Worm (Caenorhabditis elegans) whole organism, L1 larva: ENCODE data around the gene F59A1.18.
A peak's percentile ranks its signal among the peaks of the same experiment; 100 is the strongest.

Experiments used
- C16A3.4 ChIP-seq: fragments of 150-350 bp; optimal IDR thresholded peaks from 2 replicates; lab custom pipeline; 2014; ENCODE audit warnings: missing biosample characterization, missing genetic modification characterization
- C34B4.2 ChIP-seq: sonication (generic microtip); optimal IDR thresholded peaks from 2 replicates; lab custom pipeline; 2017; ENCODE audit warnings: mild to moderate bottlenecking, missing genetic modification characterization, missing compliant biosample characterization
- F16B12.6 ChIP-seq: fragments of 150-350 bp; optimal IDR thresholded peaks from 2 replicates; lab custom pipeline; 2014; ENCODE audit warnings: missing biosample characterization, missing genetic modification characterization
- Y116A8C.19 ChIP-seq: sonication (generic microtip); optimal IDR thresholded peaks from 2 replicates; lab custom pipeline; 2016; ENCODE audit warnings: missing compliant biosample characterization, missing genetic modification characterization, borderline replicate concordance
- aha-1 ChIP-seq: fragments of 150-350 bp; optimal IDR thresholded peaks from 2 replicates; lab custom pipeline; 2014; ENCODE audit warnings: missing biosample characterization, missing genetic modification characterization
- ceh-88 ChIP-seq: fragments of 200-800 bp; sonication (Bioruptor generic); IDR thresholded peaks from 2 replicates; pipeline ENCODE4 v1.3.6; 2022; ENCODE audit warnings: missing genetic modification characterization, missing compliant biosample characterization
- ceh-90 ChIP-seq: sonication (generic microtip); optimal IDR thresholded peaks from 2 replicates; lab custom pipeline; 2016; ENCODE audit warnings: missing genetic modification characterization, missing compliant biosample characterization
- dpl-1 ChIP-seq, 3 experiments: fragments of 150-350 bp in 2 of 3; sonication (generic microtip) in 1 of 3; optimal IDR thresholded peaks; 2 replicates each; lab custom pipeline; 2014 to 2017; ENCODE audit warnings: missing biosample characterization in 3 of 3, missing genetic modification characterization in 3 of 3, missing genetic modification reagents in 3 of 3
- dsc-1 ChIP-seq: sonication (generic microtip); optimal IDR thresholded peaks from 2 replicates; lab custom pipeline; 2016; ENCODE audit warnings: mild to moderate bottlenecking, missing genetic modification characterization, missing compliant biosample characterization
- egl-13 ChIP-seq: sonication (generic microtip); optimal IDR thresholded peaks from 2 replicates; lab custom pipeline; 2016; ENCODE audit warnings: missing genotype, missing genetic modification reagents, missing genetic modification characterization, missing compliant biosample characterization
- egl-27 ChIP-seq, 2 experiments: fragments of 150-350 bp in 1 of 2; sonication (generic microtip); optimal IDR thresholded peaks; 3 replicates each; lab custom pipeline; 2017 to 2018; ENCODE audit warnings: missing biosample characterization in 2 of 2, missing genetic modification characterization in 2 of 2, missing genetic modification reagents in 2 of 2
- elt-2 ChIP-seq: sonication (generic microtip); optimal IDR thresholded peaks from 2 replicates; lab custom pipeline; 2016; ENCODE audit warnings: missing genetic modification characterization, mild to moderate bottlenecking, inconsistent platforms, missing compliant biosample characterization, missing genetic modification reagents
- elt-3 ChIP-seq, 6 experiments: fragments of 150-350 bp in 1 of 6; sonication (generic microtip); optimal IDR thresholded peaks; 2 replicates each; lab custom pipeline; 2017 to 2018; ENCODE audit warnings: missing biosample characterization in 6 of 6, missing genetic modification characterization in 6 of 6, inconsistent platforms in 1 of 6
- fkh-10 ChIP-seq: sonication (generic microtip); optimal IDR thresholded peaks from 2 replicates; lab custom pipeline; 2017; ENCODE audit warnings: missing biosample characterization, missing genetic modification reagents, missing genetic modification characterization
- fkh-4 ChIP-seq: sonication (generic microtip); optimal IDR thresholded peaks from 2 replicates; lab custom pipeline; 2016; ENCODE audit warnings: missing compliant biosample characterization, missing genetic modification characterization, borderline replicate concordance
- fkh-8 ChIP-seq: sonication (generic microtip); optimal IDR thresholded peaks from 2 replicates; lab custom pipeline; 2016; ENCODE audit warnings: mild to moderate bottlenecking, missing genetic modification characterization, missing compliant biosample characterization
- hlh-17 ChIP-seq: fragments of 200-800 bp; sonication (Bioruptor generic); optimal IDR thresholded peaks from 2 replicates; lab custom pipeline; 2018; ENCODE audit warnings: missing genetic modification characterization, mild to moderate bottlenecking, missing compliant biosample characterization, moderate library complexity, borderline replicate concordance
- hlh-4 ChIP-seq: sonication (generic microtip); optimal IDR thresholded peaks from 2 replicates; lab custom pipeline; 2016; ENCODE audit warnings: mild to moderate bottlenecking, missing genetic modification characterization, missing compliant biosample characterization
- lin-14 ChIP-seq: fragments of 200-800 bp; sonication (Bioruptor generic); optimal IDR thresholded peaks from 2 replicates; lab custom pipeline; 2018; ENCODE audit warnings: mild to moderate bottlenecking, missing genetic modification characterization, moderate library complexity, missing compliant biosample characterization
- lin-15B ChIP-seq: fragments of 150-350 bp; sonication (generic microtip); optimal IDR thresholded peaks from 3 replicates; lab custom pipeline; 2014; ENCODE audit warnings: missing biosample characterization, missing genetic modification characterization
- lin-35 ChIP-seq, 2 experiments: fragments of 150-350 bp; optimal IDR thresholded peaks; 2 replicates each; lab custom pipeline; 2014; ENCODE audit warnings: missing biosample characterization in 2 of 2, missing genetic modification characterization in 2 of 2, missing genetic modification reagents in 2 of 2
- lsy-2 ChIP-seq, 2 experiments: fragments of 150-350 bp; optimal IDR thresholded peaks; 2 replicates each; lab custom pipeline; 2014; ENCODE audit warnings: missing biosample characterization in 2 of 2, missing genetic modification characterization in 2 of 2
- mdl-1 ChIP-seq, 2 experiments: fragments of 150-350 bp; optimal IDR thresholded peaks; 2 replicates each; lab custom pipeline; 2014 to 2017; ENCODE audit warnings: missing biosample characterization in 2 of 2, missing genetic modification characterization in 2 of 2, inconsistent platforms in 1 of 2
- nhr-11 ChIP-seq: fragments of 150-350 bp; optimal IDR thresholded peaks from 2 replicates; lab custom pipeline; 2014; ENCODE audit warnings: missing biosample characterization, missing genetic modification characterization
- nhr-20 ChIP-seq: sonication (generic microtip); optimal IDR thresholded peaks from 2 replicates; lab custom pipeline; 2016; ENCODE audit warnings: mild to moderate bottlenecking, missing genetic modification characterization, missing compliant biosample characterization
- nhr-28 ChIP-seq: fragments of 150-350 bp; optimal IDR thresholded peaks from 2 replicates; lab custom pipeline; 2014; ENCODE audit warnings: missing biosample characterization, missing genetic modification characterization
- nhr-47 ChIP-seq: sonication (generic microtip); optimal IDR thresholded peaks from 2 replicates; lab custom pipeline; 2016; ENCODE audit warnings: mild to moderate bottlenecking, missing genetic modification characterization, moderate library complexity, missing compliant biosample characterization
- nhr-71 ChIP-seq: sonication (generic microtip); optimal IDR thresholded peaks from 2 replicates; lab custom pipeline; 2016; ENCODE audit warnings: mild to moderate bottlenecking, missing genetic modification characterization, moderate library complexity, missing compliant biosample characterization
- nhr-76 ChIP-seq: sonication (generic microtip); optimal IDR thresholded peaks from 2 replicates; lab custom pipeline; 2017; ENCODE audit warnings: missing biosample characterization, missing genetic modification characterization
- nhr-77 ChIP-seq: fragments of 150-350 bp; optimal IDR thresholded peaks from 2 replicates; lab custom pipeline; 2014; ENCODE audit warnings: missing biosample characterization, missing genetic modification characterization
- nhr-84 ChIP-seq: sonication (generic microtip); optimal IDR thresholded peaks from 2 replicates; lab custom pipeline; 2017; ENCODE audit warnings: missing biosample characterization, missing genetic modification characterization
- nhr-85 ChIP-seq: sonication (generic microtip); peaks from one replicate; lab custom pipeline; 2016; ENCODE audit warnings: missing genetic modification characterization, inconsistent platforms, missing compliant biosample characterization
- nhr-90 ChIP-seq: sonication (generic microtip); optimal IDR thresholded peaks from 2 replicates; lab custom pipeline; 2016; ENCODE audit warnings: mild to moderate bottlenecking, missing genetic modification characterization, missing compliant biosample characterization; ENCODE audit not compliant: poor library complexity
- skn-1 ChIP-seq: fragments of 150-350 bp; optimal IDR thresholded peaks from 2 replicates; lab custom pipeline; 2014; ENCODE audit warnings: missing biosample characterization, missing genetic modification characterization
- snpc-4 ChIP-seq: fragments of 150-350 bp; optimal IDR thresholded peaks from 2 replicates; lab custom pipeline; 2014; ENCODE audit warnings: missing biosample characterization, missing genetic modification characterization
- sox-4 ChIP-seq: sonication (generic microtip); optimal IDR thresholded peaks from 2 replicates; lab custom pipeline; 2016; ENCODE audit warnings: missing genetic modification characterization, missing compliant biosample characterization
- swsn-7 ChIP-seq: sonication (generic microtip); optimal IDR thresholded peaks from 2 replicates; lab custom pipeline; 2016; ENCODE audit warnings: missing genetic modification characterization, missing compliant biosample characterization
- tlp-1 ChIP-seq: fragments of 150-350 bp; optimal IDR thresholded peaks from 2 replicates; lab custom pipeline; 2014; ENCODE audit warnings: missing biosample characterization, missing genetic modification characterization
- unc-130 ChIP-seq: fragments of 150-350 bp; optimal IDR thresholded peaks from 2 replicates; lab custom pipeline; 2017; ENCODE audit warnings: missing biosample characterization, missing genetic modification characterization, inconsistent platforms
- unc-62 ChIP-seq: fragments of 150-350 bp; optimal IDR thresholded peaks from 2 replicates; lab custom pipeline; 2014; ENCODE audit warnings: missing biosample characterization, missing genetic modification reagents, missing genetic modification characterization
- unc-86 ChIP-seq: sonication (generic microtip); optimal IDR thresholded peaks from 2 replicates; lab custom pipeline; 2016; ENCODE audit warnings: missing genetic modification characterization, missing compliant biosample characterization
- vab-15 ChIP-seq: sonication (generic microtip); optimal IDR thresholded peaks from 2 replicates; lab custom pipeline; 2017; ENCODE audit warnings: missing genotype, mild to moderate bottlenecking, missing genetic modification characterization, missing compliant biosample characterization
- xbp-1 ChIP-seq: sonication (generic microtip); optimal IDR thresholded peaks from 2 replicates; lab custom pipeline; 2016; ENCODE audit warnings: missing genetic modification characterization, missing compliant biosample characterization

Gene F59A1.18

ce11 chrV:17659228-17659627, 27.5 kb downstream of the F59A1.18 start, which contains the start of gene fbxa-108 (continued):
- no peak for TF ChIP-seq C34B4.2 (tag; lab: Kevin White, UChicago)
- no peak for TF ChIP-seq nhr-11 (tag; lab: Kevin White, UChicago)
- peak; percentile 64 for TF ChIP-seq nhr-20 (tag; lab: Kevin White, UChicago)
- no peak for TF ChIP-seq nhr-85
- TF ChIP-seq ceh-90, result no peak
- no peak for TF ChIP-seq Y116A8C.19 (tag; lab: Kevin White, UChicago)
- TF ChIP-seq C16A3.4 (tag; lab: Kevin White, UChicago), result no peak
- peak; percentile 99 for TF ChIP-seq elt-2 (tag; lab: Kevin White, UChicago)
- TF ChIP-seq fkh-10 (GFP tag; lab: Kevin White, UChicago), result no peak
- TF ChIP-seq swsn-7 (tag; lab: Kevin White, UChicago), result no peak
- TF ChIP-seq nhr-77, result no peak
- peak; percentile 65 for TF ChIP-seq nhr-90
- no peak for TF ChIP-seq fkh-8 (tag; lab: Kevin White, UChicago)
- TF ChIP-seq ceh-88, result no peak
- TF ChIP-seq nhr-28 (tag; lab: Kevin White, UChicago), result no peak
- TF ChIP-seq dsc-1 (tag; lab: Kevin White, UChicago), result no peak
- no peak for TF ChIP-seq F16B12.6
- no peak for TF ChIP-seq egl-13 (tag; lab: Kevin White, UChicago)
- TF ChIP-seq elt-3 (tag; optimal IDR thresholded peaks at IDR 0.05; lab: Kevin White, UChicago), result no peak
- no peak for TF ChIP-seq vab-15 (tag; lab: Kevin White, UChicago)
- no peak for TF ChIP-seq unc-130
- TF ChIP-seq nhr-76 (tag; lab: Kevin White, UChicago), result no peak
- TF ChIP-seq lsy-2 (tag; optimal IDR thresholded peaks at IDR 0.05; lab: Kevin White, UChicago), result no peak
- TF ChIP-seq unc-86 (tag; lab: Kevin White, UChicago), result no peak
- no peak for TF ChIP-seq sox-4
- TF ChIP-seq lin-15B (tag; lab: Kevin White, UChicago), result no peak
- peak in 1 of 2 experiments; percentile 40 for TF ChIP-seq lin-35 (GFP tag; optimal IDR thresholded peaks at IDR 0.05; lab: Kevin White, UChicago)
- TF ChIP-seq hlh-4 (tag; lab: Kevin White, UChicago), result no peak
- TF ChIP-seq lin-14, result no peak
- TF ChIP-seq xbp-1 (tag; lab: Kevin White, UChicago), result no peak
- no peak for TF ChIP-seq aha-1 (tag; lab: Kevin White, UChicago)

ce11 chrV:17658824-17659223, 27.9 kb downstream of the F59A1.18 start:
- TF ChIP-seq snpc-4 (tag; lab: Kevin White, UChicago) (no peak), fkh-4 (no peak), skn-1 (tag; lab: Kevin White, UChicago) (no peak), dpl-1 (GFP tag; optimal IDR thresholded peaks at IDR 0.05; lab: Kevin White, UChicago) (no peak), lin-14 (no peak), hlh-17 (no peak), tlp-1 (tag; lab: Kevin White, UChicago) (no peak), nhr-85 (peak; percentile 5)

- TF ChIP-seq egl-27 (tag; optimal IDR thresholded peaks at IDR 0.05; lab: Kevin White, UChicago) (no peak), mdl-1 (tag; optimal IDR thresholded peaks at IDR 0.05; lab: Kevin White, UChicago) (no peak), nhr-77 (no peak), ceh-90 (no peak), unc-62 (no peak), nhr-84 (tag; lab: Kevin White, UChicago) (no peak), nhr-71 (tag; lab: Kevin White, UChicago) (no peak), nhr-47 (tag; lab: Kevin White, UChicago) (no peak), elt-2 (tag; lab: Kevin White, UChicago) (no peak)
Measured at ce11 chrV:17655205-17655604, 31.5 kb downstream of the F59A1.18 start.
